Worm (Caenorhabditis elegans): ENCODE results near the gene osm-3.

The osm-3 gene

DNA sequence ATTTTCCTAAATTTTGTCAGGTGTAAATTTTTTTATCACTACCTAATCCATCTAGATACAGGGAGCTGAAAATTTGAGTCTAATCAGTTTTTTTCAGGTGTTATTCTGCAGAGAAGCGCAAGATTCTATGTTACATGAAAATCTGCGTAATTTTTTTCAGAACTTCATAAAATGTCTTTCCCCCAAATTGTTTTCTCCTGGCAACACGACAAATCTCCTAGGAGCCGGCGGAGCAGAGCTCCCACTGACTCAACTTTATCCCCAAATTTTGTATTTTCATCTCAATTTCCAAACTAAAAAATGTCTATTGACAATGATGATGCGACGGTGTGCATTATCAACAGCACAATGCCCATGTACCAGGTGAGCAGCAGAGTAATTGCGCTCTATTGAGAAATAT is 38.6 kb upstream of the osm-3 start, which contains the start of gene F28F9.2:
Gene F28F9.2 (plus strand): TSS at position 301 of the 400 bp plus-strand sequence.
- TF ChIP-seq rcor-1 (GFP tag; IDR thresholded peaks at IDR 0.05) (no peak), xnd-1 (tag; optimal IDR thresholded peaks at IDR 0.05) (no peak), unc-62 (GFP tag; optimal IDR thresholded peaks at IDR 0.05) (no peak)

DNA sequence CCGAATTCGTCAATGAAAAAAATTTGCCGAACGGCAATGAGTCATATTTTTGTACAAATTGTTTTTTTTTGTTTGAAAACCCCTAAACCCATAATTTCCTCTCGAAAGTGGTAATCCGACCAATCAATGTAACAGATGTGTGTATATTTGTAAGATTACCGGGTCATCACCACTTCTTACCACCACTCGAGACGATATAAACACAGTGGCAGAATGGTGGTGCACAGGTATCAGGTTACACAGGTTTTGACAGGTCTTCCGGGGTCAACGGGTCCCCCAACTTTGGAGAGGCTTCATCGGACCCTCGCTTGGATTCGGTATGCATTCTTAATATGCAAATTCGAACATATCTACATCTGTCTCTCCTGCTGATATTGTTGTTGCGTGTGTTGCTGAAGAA is 37.8 kb upstream of the osm-3 start:
- TF ChIP-seq akir-1 (GFP tag; optimal IDR thresholded peaks at IDR 0.05) (no peak), lsl-1 (GFP tag; optimal IDR thresholded peaks at IDR 0.05) (no peak), sdz-38 (tag; optimal IDR thresholded peaks at IDR 0.05) (no peak), unc-62 (GFP tag; optimal IDR thresholded peaks at IDR 0.05) (no peak), B0019.2 (GFP tag; conservative IDR thresholded peaks at IDR 0.05) (no peak), hmg-1.2 (GFP tag; IDR thresholded peaks at IDR 0.05) (no peak), egl-44 (GFP tag; IDR thresholded peaks at IDR 0.05) (no peak), ets-4 (GFP tag; optimal IDR thresholded peaks at IDR 0.05) (no peak), dpl-1 (GFP tag; optimal IDR thresholded peaks at IDR 0.05) (no peak), fkh-3 (tag; optimal IDR thresholded peaks at IDR 0.05) (no peak), ztf-3 (GFP tag; optimal IDR thresholded peaks at IDR 0.05) (no peak), T07F8.4 (tag; optimal IDR thresholded peaks at IDR 0.05) (no peak), let-607 (tag; optimal IDR thresholded peaks at IDR 0.05) (no peak), ccch-3 (GFP tag; optimal IDR thresholded peaks at IDR 0.05) (no peak), madf-3 (GFP tag; IDR thresholded peaks at IDR 0.05) (no peak), F57C9.4 (tag; optimal IDR thresholded peaks at IDR 0.05) (no peak), rcor-1 (GFP tag; IDR thresholded peaks at IDR 0.05) (no peak), atf-7 (tag; optimal IDR thresholded peaks at IDR 0.05) (no peak), efl-1 (GFP tag; optimal IDR thresholded peaks at IDR 0.05) (no peak)

DNA sequence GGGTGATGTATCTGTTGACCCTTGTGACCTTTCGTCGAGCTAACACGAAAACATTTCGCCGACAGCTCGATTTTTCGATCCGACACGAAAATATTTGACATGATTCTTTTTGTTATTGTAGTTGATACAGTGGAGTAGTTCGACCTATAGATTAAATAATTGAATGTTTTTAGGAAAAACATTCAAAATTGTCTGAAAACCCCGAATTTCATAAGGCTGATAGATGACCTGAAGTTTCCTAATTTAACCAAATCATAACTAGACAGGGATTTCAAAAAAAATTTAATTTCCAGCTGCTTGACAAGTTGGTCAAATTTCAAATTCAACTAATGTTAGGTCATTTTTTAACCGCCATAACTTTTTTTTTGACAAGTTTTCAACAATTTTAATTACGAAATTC is 34.2 kb upstream of the osm-3 start, which contains the start of gene cal-3:
Gene cal-3 (minus strand): TSS at position 101 of the 400 bp plus-strand sequence.
- no peak for TF ChIP-seq F37B4.10 (GFP tag; IDR thresholded peaks at IDR 0.05)
- TF ChIP-seq F39B2.1 (GFP tag; IDR thresholded peaks at IDR 0.05), result no peak
- TF ChIP-seq sea-2 (GFP tag; IDR thresholded peaks at IDR 0.05), result no peak
- TF ChIP-seq mel-28 (tag; optimal IDR thresholded peaks at IDR 0.05; ENCODE audit: borderline replicate concordance), result no peak
- no peak for TF ChIP-seq ama-1 (optimal IDR thresholded peaks at IDR 0.05)
- TF ChIP-seq ama-1 (GFP tag; optimal IDR thresholded peaks at IDR 0.05), result no peak
- TF ChIP-seq B0035.1 (tag; optimal IDR thresholded peaks at IDR 0.05), result no peak
- TF ChIP-seq let-526 (GFP tag; IDR thresholded peaks at IDR 0.05), result no peak
- TF ChIP-seq unc-130 (GFP tag; optimal IDR thresholded peaks at IDR 0.05), result no peak
- no peak for TF ChIP-seq Y79H2A.3 (GFP tag; conservative IDR thresholded peaks at IDR 0.05)
- no peak for TF ChIP-seq F33H1.4 (GFP tag; IDR thresholded peaks at IDR 0.05)

DNA sequence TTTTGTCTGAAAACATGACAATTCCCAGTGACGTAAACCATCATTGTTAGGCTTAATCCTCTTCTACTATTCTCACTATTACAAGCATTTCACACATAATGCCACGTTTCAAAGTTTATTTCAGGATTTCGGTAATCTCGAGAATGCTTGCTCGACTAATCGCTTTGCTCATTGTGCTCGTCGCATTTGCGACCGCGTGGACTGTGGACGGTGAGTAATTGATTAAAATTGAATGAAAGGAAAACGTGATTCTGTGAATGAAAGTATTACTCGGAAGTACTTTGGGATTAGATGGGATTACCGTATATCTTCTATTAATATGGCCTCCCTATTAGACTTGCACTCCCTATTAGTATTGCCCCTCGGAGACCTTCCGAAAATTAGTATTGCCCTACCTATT is 32.9 kb upstream of the osm-3 start:
- TF ChIP-seq F49E8.2 (tag; optimal IDR thresholded peaks at IDR 0.05; ENCODE audit: insufficient read depth) (no peak), B0035.1 (tag; optimal IDR thresholded peaks at IDR 0.05) (no peak), ztf-18 (tag; optimal IDR thresholded peaks at IDR 0.05) (no peak), rcor-1 (GFP tag; IDR thresholded peaks at IDR 0.05) (no peak), F55B11.4 (tag; optimal IDR thresholded peaks at IDR 0.05; ENCODE audit: borderline replicate concordance, insufficient read depth) (no peak), ztf-6 (GFP tag; IDR thresholded peaks at IDR 0.05) (no peak), madf-8 (GFP tag; conservative IDR thresholded peaks at IDR 0.05) (no peak), snpc-4 (GFP tag; optimal IDR thresholded peaks at IDR 0.05) (no peak), snpc-4 (tag; optimal IDR thresholded peaks at IDR 0.05) (no peak), ekl-4 (GFP tag; IDR thresholded peaks at IDR 0.05) (no peak), B0261.1 (tag; optimal IDR thresholded peaks at IDR 0.05) (no peak)

Data from whole organism, young adult.